Fruit fly (Drosophila melanogaster) whole organism, embryonic: ENCODE measurements around the gene mmd.

Experiments
- CG11456 ChIP-seq: fragments of 200-800 bp; sonication (Bioruptor generic); IDR thresholded peaks from 3 replicates; pipeline ENCODE4 v1.3.6; 2022; ENCODE audit warnings: missing biosample characterization, missing genetic modification characterization
- CG13775 ChIP-seq: fragments of 200-800 bp; sonication (Bioruptor generic); optimal IDR thresholded peaks from 3 replicates; lab custom pipeline; 2017; ENCODE audit warnings: missing biosample characterization, mild to moderate bottlenecking, missing genetic modification characterization
- CG8765 ChIP-seq: fragments of 200-800 bp; sonication (Bioruptor generic); IDR thresholded peaks from 2 replicates; pipeline ENCODE4 v1.3.6; 2022; ENCODE audit warnings: missing biosample characterization, missing genetic modification characterization
- Ets65A ChIP-seq: fragments of 200-800 bp; sonication (Bioruptor generic); peaks from one replicate; lab custom pipeline; 2016; ENCODE audit warnings: missing biosample characterization, missing genetic modification characterization
- insv ChIP-seq, 2 experiments: fragments of 200-800 bp; sonication (Bioruptor generic); optimal IDR thresholded peaks; 3 replicates each; lab custom pipeline; 2016 to 2018; ENCODE audit warnings: missing biosample characterization in 2 of 2, missing genetic modification characterization in 2 of 2
- peb ChIP-seq: fragments of 200-800 bp; sonication (Bioruptor generic); IDR thresholded peaks from 2 replicates; pipeline ENCODE4 v1.3.6; 2022; ENCODE audit warnings: missing biosample characterization, missing genetic modification characterization

- TF ChIP-seq CG13775 (GFP tag; lab: Kevin White, UChicago) = no peak
- TF ChIP-seq insv (GFP tag; optimal IDR thresholded peaks at IDR 0.05; lab: Kevin White, UChicago) = no peak
- TF ChIP-seq CG11456 = no peak
- no peak for TF ChIP-seq peb
- TF ChIP-seq CG8765 (GFP tag; lab: Robert Waterston, UW) = no peak
- TF ChIP-seq Ets65A = no peak
Observed at dm6 chrX:15996831-15997230, 23.9 kb upstream of the mmd start, which contains the start of gene CG8939.
